Worm (Caenorhabditis elegans): ENCODE results near the gene F20D6.15.

DNA sequence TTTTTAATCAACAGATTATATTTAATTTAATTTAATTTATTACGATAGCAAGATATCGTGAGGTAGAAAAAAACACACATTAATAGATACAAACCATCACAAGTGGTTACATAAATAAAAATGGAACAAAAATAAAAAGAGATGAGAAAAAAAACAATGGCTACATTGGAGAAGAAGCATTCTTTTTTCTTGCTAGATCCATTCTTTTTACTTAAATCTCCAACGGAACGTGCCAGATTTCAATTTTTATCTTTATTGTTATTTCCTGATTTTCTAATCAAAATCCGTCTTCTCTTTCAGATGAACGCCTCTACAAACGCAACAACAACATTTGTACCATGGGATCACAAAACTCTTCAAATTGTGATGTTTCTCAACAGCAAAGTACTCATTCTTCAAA is 44.7 kb downstream of the F20D6.15 start, which contains the start of gene D1014.2:
- TF ChIP-seq ets-7 (tag; optimal IDR thresholded peaks at IDR 0.05) (no peak), ama-1 (optimal IDR thresholded peaks at IDR 0.05) (no peak), B0310.2 (tag; optimal IDR thresholded peaks at IDR 0.05) (no peak), hmbx-1 (tag; optimal IDR thresholded peaks at IDR 0.05) (no peak), flt-1 (GFP tag; IDR thresholded peaks at IDR 0.05) (no peak)

All from whole organism, early embryonic.